Fruit fly (Drosophila melanogaster) whole organism, pupa: ENCODE results near the gene ND-13B.

Source experiments
- CG15710 ChIP-seq: fragments of 200-800 bp; sonication (Bioruptor generic); optimal IDR thresholded peaks from 2 replicates; lab custom pipeline; 2018; ENCODE audit warnings: missing biosample characterization, mild to moderate bottlenecking, missing genetic modification characterization, moderate library complexity
- CG17806 ChIP-seq: fragments of 200-800 bp; sonication (Bioruptor generic); optimal IDR thresholded peaks from 2 replicates; lab custom pipeline; 2018; ENCODE audit warnings: missing biosample characterization, mild to moderate bottlenecking, missing genetic modification characterization, moderate library complexity
- CG32121 ChIP-seq: fragments of 200-800 bp; sonication (Bioruptor generic); IDR thresholded peaks from 2 replicates; pipeline ENCODE4 v1.3.6; 2022; ENCODE audit warnings: missing biosample characterization, missing genetic modification characterization
- D1 ChIP-seq: fragments of 200-800 bp; sonication (Bioruptor generic); optimal IDR thresholded peaks from 2 replicates; lab custom pipeline; 2018; ENCODE audit warnings: missing biosample characterization, mild to moderate bottlenecking, missing genetic modification characterization, moderate library complexity
- Ets98B ChIP-seq: fragments of 200-800 bp; sonication (Bioruptor generic); IDR thresholded peaks from 2 replicates; pipeline ENCODE4 v1.3.6; 2022; ENCODE audit warnings: missing biosample characterization, missing genetic modification characterization
- Pif1A ChIP-seq: fragments of 200-800 bp; sonication (Bioruptor generic); optimal IDR thresholded peaks from 3 replicates; lab custom pipeline; 2016; ENCODE audit warnings: missing biosample characterization, missing genetic modification characterization

- peak; percentile 28 for TF ChIP-seq CG15710 (tag; lab: Kevin White, UChicago)
- TF ChIP-seq Pif1A = no peak
- peak; percentile 27; the same call in 1 of the 2 replicates for TF ChIP-seq Ets98B (GFP tag; lab: Robert Waterston, UW)
- no peak for TF ChIP-seq CG17806 (tag; lab: Kevin White, UChicago)
- peak; percentile 65 for TF ChIP-seq CG32121 (GFP tag; lab: Robert Waterston, UW)
- TF ChIP-seq D1 (tag; lab: Kevin White, UChicago) = no peak
Measured at dm6 chr3L:10737123-10737709, 43.3 kb upstream of the ND-13B start.
